In genomic region chr3R:25982734-25983133, dm6 we compare ENCODE assay signal across 1 fruit fly cellular context.
TF ChIP-seq lines count a peak whose summit lies in the region.

Nf1 (plus strand) TSS chr3R:25983013.

TF ChIP-seq in whole organism, embryonic, 481 proteins besides CTCF, POLR2A, EP300 and RAD21 (continued from another document):
- peak; percentile 50 for TF ChIP-seq CG9797 (GFP tag; optimal IDR thresholded peaks at IDR 0.05; lab: Kevin White, UChicago)
- peak; percentile 3 for TF ChIP-seq Abd-B (GFP tag; optimal IDR thresholded peaks at IDR 0.05; lab: Kevin White, UChicago)
- peak; percentile 84 for TF ChIP-seq unc-4 (GFP tag; IDR thresholded peaks at IDR 0.05; lab: Robert Waterston, UW; ENCODE audit: partially characterized antibody)
- peak; percentile 41; the same call in 2 of the 3 replicates for TF ChIP-seq hb (GFP tag; IDR thresholded peaks at IDR 0.05; lab: Robert Waterston, UW; ENCODE audit: partially characterized antibody)
- TF ChIP-seq Deaf1 (tag; optimal IDR thresholded peaks at IDR 0.05; lab: Kevin White, UChicago) = no peak
- peak; percentile 35 for TF ChIP-seq CG12391 (tag; optimal IDR thresholded peaks at IDR 0.05; lab: Kevin White, UChicago)
- peak; percentile 90 for TF ChIP-seq CG13287 (GFP tag; IDR thresholded peaks at IDR 0.05; lab: Robert Waterston, UW; ENCODE audit: partially characterized antibody)
- TF ChIP-seq Nf-YA (GFP tag; IDR thresholded peaks at IDR 0.05; lab: Robert Waterston, UW) = no peak
- TF ChIP-seq Ets97D (GFP tag; optimal IDR thresholded peaks at IDR 0.05; lab: Kevin White, UChicago) = peak; percentile 83
- peak; percentile 17 for TF ChIP-seq Xbp1 (GFP tag; optimal IDR thresholded peaks at IDR 0.05; lab: Kevin White, UChicago)
- TF ChIP-seq pzg (GFP tag; optimal IDR thresholded peaks at IDR 0.05; lab: Kevin White, UChicago) = peak; percentile 90
- 0 out of 2 replicates have a peak, but pooled peaks have one; percentile 19 for TF ChIP-seq CG32532 (GFP tag; IDR thresholded peaks at IDR 0.05; lab: Robert Waterston, UW)
- TF ChIP-seq Opbp (GFP tag; IDR thresholded peaks at IDR 0.05; lab: Robert Waterston, UW; ENCODE audit: partially characterized antibody) = peak; percentile 94
- TF ChIP-seq jumu (GFP tag; optimal IDR thresholded peaks at IDR 0.05; lab: Kevin White, UChicago) = no peak
- peak; percentile 38 for TF ChIP-seq sens (GFP tag; lab: Kevin White, UChicago)
- TF ChIP-seq NC2α (GFP tag; optimal IDR thresholded peaks at IDR 0.05; lab: Kevin White, UChicago) = no peak
- no peak for TF ChIP-seq gt (GFP tag; IDR thresholded peaks at IDR 0.05; lab: Robert Waterston, UW)
- TF ChIP-seq CG16813 (GFP tag; IDR thresholded peaks at IDR 0.05; lab: Robert Waterston, UW; ENCODE audit: partially characterized antibody) = peak; percentile 83
- peak in 1 of 2 experiments; percentile 13 for TF ChIP-seq dpn (GFP tag; optimal IDR thresholded peaks at IDR 0.05; lab: Kevin White, UChicago)
- no peak for TF ChIP-seq Neu2 (GFP tag; optimal IDR thresholded peaks at IDR 0.05; lab: Kevin White, UChicago; ENCODE audit: borderline replicate concordance)
- TF ChIP-seq CG33213 (GFP tag; optimal IDR thresholded peaks at IDR 0.05; lab: Kevin White, UChicago) = peak; percentile 41
- peak; percentile 80 for TF ChIP-seq CG15514 (GFP tag; optimal IDR thresholded peaks at IDR 0.05; lab: Kevin White, UChicago)
- peak; percentile 56; the same call in 1 of the 3 replicates for TF ChIP-seq zen2 (GFP tag; IDR thresholded peaks at IDR 0.05; lab: Robert Waterston, UW; ENCODE audit: partially characterized antibody)
- peak; percentile 46; the same call in 1 of the 2 replicates for TF ChIP-seq CG9932 (GFP tag; IDR thresholded peaks at IDR 0.05; lab: Robert Waterston, UW)
- peak; percentile 76 for TF ChIP-seq sna (GFP tag; IDR thresholded peaks at IDR 0.05; lab: Robert Waterston, UW; ENCODE audit: partially characterized antibody)
- no peak for TF ChIP-seq CG3065 (GFP tag; optimal IDR thresholded peaks at IDR 0.05; lab: Kevin White, UChicago)
- TF ChIP-seq CG8924 (tag; optimal IDR thresholded peaks at IDR 0.05; lab: Kevin White, UChicago) = peak; percentile 7
- TF ChIP-seq CG14860 (GFP tag; IDR thresholded peaks at IDR 0.05; lab: Robert Waterston, UW; ENCODE audit: partially characterized antibody) = peak; percentile 69
- TF ChIP-seq CG3995 (GFP tag; optimal IDR thresholded peaks at IDR 0.05; lab: Kevin White, UChicago) = peak; percentile 86
- TF ChIP-seq Rfx (GFP tag; IDR thresholded peaks at IDR 0.05; lab: Robert Waterston, UW) = 0 out of 2 replicates have a peak, but pooled peaks have one; percentile 25
- TF ChIP-seq Scr (GFP tag; IDR thresholded peaks at IDR 0.05; lab: Robert Waterston, UW; ENCODE audit: partially characterized antibody) = peak; percentile 85
- TF ChIP-seq Dll (GFP tag; IDR thresholded peaks at IDR 0.05; lab: Robert Waterston, UW; ENCODE audit: partially characterized antibody) = peak; percentile 84
- peak; percentile 87 for TF ChIP-seq CG42726 (GFP tag; IDR thresholded peaks at IDR 0.05; lab: Robert Waterston, UW; ENCODE audit: partially characterized antibody)
- TF ChIP-seq ato (GFP tag; IDR thresholded peaks at IDR 0.05; lab: Robert Waterston, UW; ENCODE audit: partially characterized antibody) = peak; percentile 69
- TF ChIP-seq Camta (GFP tag; optimal IDR thresholded peaks at IDR 0.05; lab: Kevin White, UChicago) = no peak
- TF ChIP-seq ranshi (GFP tag; IDR thresholded peaks at IDR 0.05; lab: Robert Waterston, UW) = peak; percentile 93
- peak; percentile 34 for TF ChIP-seq MBD-R2 (GFP tag; IDR thresholded peaks at IDR 0.05; lab: Robert Waterston, UW)
- TF ChIP-seq Doc3 (GFP tag; IDR thresholded peaks at IDR 0.05; lab: Robert Waterston, UW; ENCODE audit: partially characterized antibody) = peak; percentile 77
- TF ChIP-seq HmgD (GFP tag; optimal IDR thresholded peaks at IDR 0.05; lab: Kevin White, UChicago) = peak; percentile 24
- 0 out of 3 replicates have a peak, but pooled peaks have one; percentile 18 for TF ChIP-seq tgo (GFP tag; IDR thresholded peaks at IDR 0.05; lab: Robert Waterston, UW)
- peak; percentile 90 for TF ChIP-seq vvl (GFP tag; IDR thresholded peaks at IDR 0.05; lab: Robert Waterston, UW)
- peak; percentile 78 for TF ChIP-seq CG12155 (GFP tag; optimal IDR thresholded peaks at IDR 0.05; lab: Kevin White, UChicago)
- TF ChIP-seq Dp (GFP tag; optimal IDR thresholded peaks at IDR 0.05; lab: Kevin White, UChicago) = peak; percentile 95
- TF ChIP-seq ase (GFP tag; IDR thresholded peaks at IDR 0.05; lab: Robert Waterston, UW) = no peak
- TF ChIP-seq CG2129 (GFP tag; IDR thresholded peaks at IDR 0.05; lab: Robert Waterston, UW; ENCODE audit: partially characterized antibody) = peak; percentile 65; the same call in 1 of the 2 replicates
- peak; percentile 87 for TF ChIP-seq Bgb (GFP tag; IDR thresholded peaks at IDR 0.05; lab: Robert Waterston, UW; ENCODE audit: partially characterized antibody)
- no peak for TF ChIP-seq CG18619 (GFP tag; optimal IDR thresholded peaks at IDR 0.05; lab: Kevin White, UChicago)
- TF ChIP-seq chinmo (GFP tag; IDR thresholded peaks at IDR 0.05; lab: Robert Waterston, UW; ENCODE audit: partially characterized antibody) = peak; percentile 60; the same call in 1 of the 4 replicates
- no peak for TF ChIP-seq Dip2 (GFP tag; IDR thresholded peaks at IDR 0.05; lab: Robert Waterston, UW)
- no peak for TF ChIP-seq nerfin-1 (tag; optimal IDR thresholded peaks at IDR 0.05; lab: Kevin White, UChicago)
- TF ChIP-seq CG34224 (GFP tag; IDR thresholded peaks at IDR 0.05; lab: Robert Waterston, UW; ENCODE audit: partially characterized antibody) = peak; percentile 76
- TF ChIP-seq nmo (GFP tag; optimal IDR thresholded peaks at IDR 0.05; lab: Kevin White, UChicago) = peak; percentile 25
- TF ChIP-seq Sry-δ (GFP tag; optimal IDR thresholded peaks at IDR 0.05; lab: Kevin White, UChicago) = peak; percentile 97
- no peak for TF ChIP-seq mam (GFP tag; optimal IDR thresholded peaks at IDR 0.05; lab: Kevin White, UChicago)
- peak; percentile 42 for TF ChIP-seq Myb (GFP tag; optimal IDR thresholded peaks at IDR 0.05; lab: Kevin White, UChicago)
